Fruit fly (Drosophila melanogaster) Kc167 (cell line): ENCODE measurements around the gene prg.

Experiments used
- Myc ChIP-seq: fragments of >200 bp; optimal IDR thresholded peaks from 2 replicates; lab custom pipeline; 2017; ENCODE audit warnings: missing external identifiers
- Sin3A ChIP-seq: fragments of >200 bp; optimal IDR thresholded peaks from 2 replicates; lab custom pipeline; 2018; ENCODE audit warnings: missing external identifiers
- insv ChIP-seq: fragments of >200 bp; optimal IDR thresholded peaks from 3 replicates; lab custom pipeline; 2018; ENCODE audit warnings: missing external identifiers
- psq ChIP-seq: fragments of >200 bp; optimal IDR thresholded peaks from 2 replicates; lab custom pipeline; 2017; ENCODE audit warnings: missing external identifiers

dm6 chr2L:8437176-8437575 is 27.1 kb upstream of the prg start, which contains the start of the genes D12 and Chrac-14:
- TF ChIP-seq Myc (lab: Kevin White, UChicago) (no peak), Sin3A (no peak), psq (lab: Kevin White, UChicago) (no peak), insv (lab: Kevin White, UChicago) (no peak)
